Worm (Caenorhabditis elegans) whole organism, L4/young adult: ENCODE data around the gene K04C1.2.

ENCODE experiments used
- W03F9.2 ChIP-seq: fragments of 150-350 bp; optimal IDR thresholded peaks from 2 replicates; lab custom pipeline; 2014; ENCODE audit warnings: missing biosample characterization, missing genetic modification characterization
- dao-5 ChIP-seq: sonication (generic microtip); optimal IDR thresholded peaks from 2 replicates; lab custom pipeline; 2016; ENCODE audit warnings: missing genotype, missing genetic modification characterization, moderate library complexity, missing compliant biosample characterization
- him-1 ChIP-seq: sonication (generic microtip); optimal IDR thresholded peaks from 2 replicates; lab custom pipeline; 2016; ENCODE audit warnings: missing genotype, missing genetic modification reagents, missing genetic modification characterization, missing compliant biosample characterization

DNA sequence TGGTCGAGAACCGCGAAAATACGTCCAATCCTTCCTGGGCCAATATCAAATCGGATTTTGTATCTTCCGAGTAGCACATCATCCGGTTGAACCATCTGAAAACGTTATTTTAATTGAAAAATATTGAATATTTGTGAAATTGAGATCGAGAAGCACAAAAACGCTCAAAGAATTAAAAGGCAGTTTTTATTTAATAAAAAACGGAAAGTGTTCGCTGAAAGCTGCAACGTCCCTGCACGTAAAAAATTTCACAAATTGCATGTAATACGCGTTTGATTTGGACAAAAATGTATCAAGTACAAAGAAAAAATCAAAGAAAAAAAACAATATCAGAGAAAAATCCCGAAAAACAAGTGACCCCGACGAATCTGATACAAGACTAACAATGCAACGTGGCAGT is 13.5 kb downstream of the K04C1.2 start, which contains the start of gene E02H4.6:
- TF ChIP-seq him-1 (tag; lab: Kevin White, UChicago) (no peak), dao-5 (no peak), W03F9.2 (tag; lab: Kevin White, UChicago) (no peak)
